Worm (Caenorhabditis elegans) whole organism, L1 larva: Measurements from ENCODE around the gene atg-16.1.

Experiments
- elt-3 ChIP-seq, 6 experiments: fragments of 150-350 bp in 1 of 6; sonication (generic microtip); optimal IDR thresholded peaks; 2 replicates each; lab custom pipeline; 2017 to 2018; ENCODE audit warnings: missing biosample characterization in 6 of 6, missing genetic modification characterization in 6 of 6, inconsistent platforms in 1 of 6
- lsy-2 ChIP-seq, 2 experiments: fragments of 150-350 bp; optimal IDR thresholded peaks; 2 replicates each; lab custom pipeline; 2014; ENCODE audit warnings: missing biosample characterization in 2 of 2, missing genetic modification characterization in 2 of 2

ce11 chrX:4500499-4500898 is 38.2 kb upstream of the atg-16.1 start:
- TF ChIP-seq elt-3 (tag; optimal IDR thresholded peaks at IDR 0.05; lab: Kevin White, UChicago) (no peak), lsy-2 (tag; optimal IDR thresholded peaks at IDR 0.05; lab: Kevin White, UChicago) (no peak)
